Fruit fly (Drosophila melanogaster) S2 (cell line): Measurements from ENCODE around the gene CG17612.

Experiments
- CG8478 ChIP-seq: fragments of >200 bp; optimal IDR thresholded peaks from 2 replicates; lab custom pipeline; 2018
- CTCF ChIP-seq, 2 experiments: fragments of >200 bp; optimal IDR thresholded peaks; 2 replicates each; lab custom pipeline; 2018

DNA sequence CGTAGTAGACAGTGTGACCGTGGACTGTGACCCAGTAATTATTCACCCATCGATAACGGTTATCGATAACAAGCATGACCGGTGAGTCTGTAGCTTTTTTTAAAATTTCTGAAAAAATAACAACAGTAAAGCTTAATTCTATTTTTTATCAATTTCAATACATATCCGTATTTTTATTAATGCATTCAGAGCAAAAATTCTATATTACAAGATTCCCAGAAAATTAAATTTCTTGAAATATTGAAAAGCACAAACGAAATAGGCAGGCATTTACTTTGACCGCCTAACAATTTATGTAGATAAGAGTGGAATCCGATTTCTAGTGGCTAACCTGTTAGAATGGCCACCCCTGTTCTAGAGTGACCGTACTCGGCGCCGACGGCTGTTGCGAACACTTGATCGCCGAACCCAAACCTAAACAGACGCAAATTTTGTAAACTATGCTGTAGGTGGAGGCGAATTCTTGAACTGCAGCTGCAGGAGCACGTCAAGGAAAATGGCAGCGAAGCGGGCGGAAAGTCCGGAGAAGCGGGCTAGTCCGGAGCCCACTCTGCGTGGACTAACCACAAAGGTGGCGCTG, 11.4 kb upstream of the CG17612 start, which contains the start of gene CG3652:
- TF ChIP-seq CG8478, result no peak
- peak; percentile 22 to 33 for TF ChIP-seq CTCF (optimal IDR thresholded peaks at IDR 0.05; lab: Kevin White, UChicago)
